Worm (Caenorhabditis elegans) whole organism, L3 larva: ENCODE measurements around the gene cal-7.
A peak's percentile ranks its signal among the peaks of the same experiment; 100 is the strongest.

Experiments used
- R02D3.7 ChIP-seq: fragments of 150-350 bp; optimal IDR thresholded peaks from 2 replicates; lab custom pipeline; 2014; ENCODE audit warnings: missing biosample characterization, missing genetic modification characterization
- ZK546.5 ChIP-seq: sonication (generic microtip); optimal IDR thresholded peaks from 2 replicates; lab custom pipeline; 2017; ENCODE audit warnings: missing biosample characterization, missing genetic modification characterization
- ama-1 ChIP-seq: fragments of 150-350 bp; optimal IDR thresholded peaks from 2 replicates; lab custom pipeline; 2018
- ceh-28 ChIP-seq: fragments of 150-350 bp; optimal IDR thresholded peaks from 2 replicates; lab custom pipeline; 2014; ENCODE audit warnings: missing biosample characterization, missing genetic modification reagents, missing genetic modification characterization
- ceh-9 ChIP-seq: sonication (generic microtip); optimal IDR thresholded peaks from 2 replicates; lab custom pipeline; 2018; ENCODE audit warnings: missing biosample characterization, missing genetic modification characterization
- daf-12 ChIP-seq: fragments of 150-350 bp; optimal IDR thresholded peaks from 2 replicates; lab custom pipeline; 2014; ENCODE audit warnings: missing biosample characterization, missing genetic modification reagents, missing genetic modification characterization
- egl-27 ChIP-seq: sonication (generic microtip); optimal IDR thresholded peaks from 4 replicates; lab custom pipeline; 2017; ENCODE audit warnings: missing biosample characterization, missing genetic modification reagents, missing genetic modification characterization
- egl-5 ChIP-seq: fragments of 150-350 bp; optimal IDR thresholded peaks from 2 replicates; lab custom pipeline; 2017; ENCODE audit warnings: missing biosample characterization, missing genetic modification reagents, missing genetic modification characterization, inconsistent platforms
- elt-1 ChIP-seq: fragments of 150-350 bp; optimal IDR thresholded peaks from 2 replicates; lab custom pipeline; 2014; ENCODE audit warnings: missing biosample characterization, missing genetic modification characterization
- elt-2 ChIP-seq: sonication (generic microtip); optimal IDR thresholded peaks from 2 replicates; lab custom pipeline; 2016; ENCODE audit warnings: missing genetic modification reagents, mild to moderate bottlenecking, missing genetic modification characterization, missing compliant biosample characterization
- elt-3 ChIP-seq, 3 experiments: fragments of 150-350 bp in 1 of 3; sonication (generic microtip) in 2 of 3; optimal IDR thresholded peaks; 2 replicates in 2 of 3; 4 replicates in 1 of 3; lab custom pipeline; 2014 to 2017; ENCODE audit warnings: missing biosample characterization in 3 of 3, missing genetic modification characterization in 3 of 3
- fkh-2 ChIP-seq: fragments of 150-350 bp; optimal IDR thresholded peaks from 2 replicates; lab custom pipeline; 2014; ENCODE audit warnings: missing biosample characterization, missing genetic modification reagents, missing genetic modification characterization
- fos-1 ChIP-seq: fragments of 150-350 bp; optimal IDR thresholded peaks from 2 replicates; lab custom pipeline; 2014; ENCODE audit warnings: missing biosample characterization, missing genetic modification characterization
- hmg-11 ChIP-seq: sonication (generic microtip); optimal IDR thresholded peaks from 2 replicates; lab custom pipeline; 2016; ENCODE audit warnings: missing genetic modification characterization, missing compliant biosample characterization
- lin-15B ChIP-seq: fragments of 150-350 bp; optimal IDR thresholded peaks from 2 replicates; lab custom pipeline; 2014; ENCODE audit warnings: missing biosample characterization, missing genetic modification characterization
- lin-39 ChIP-seq: fragments of 150-350 bp; optimal IDR thresholded peaks from 2 replicates; lab custom pipeline; 2018; ENCODE audit warnings: missing biosample characterization, missing genetic modification reagents, missing genetic modification characterization
- lsy-12 ChIP-seq: sonication (generic microtip); optimal IDR thresholded peaks from 2 replicates; lab custom pipeline; 2016; ENCODE audit warnings: mild to moderate bottlenecking, missing genetic modification characterization, missing compliant biosample characterization
- mml-1 ChIP-seq: fragments of 150-350 bp; sonication (generic microtip); optimal IDR thresholded peaks from 3 replicates; lab custom pipeline; 2014; ENCODE audit warnings: missing biosample characterization, missing genetic modification characterization
- nfya-1 ChIP-seq: sonication (generic microtip); optimal IDR thresholded peaks from 2 replicates; lab custom pipeline; 2017; ENCODE audit warnings: missing genetic modification characterization, mild to moderate bottlenecking, missing compliant biosample characterization, antibody characterized with exemption, moderate library complexity; ENCODE audit not compliant: insufficient read depth
- nhr-11 ChIP-seq: fragments of 150-350 bp; optimal IDR thresholded peaks from 2 replicates; lab custom pipeline; 2014; ENCODE audit warnings: missing biosample characterization, missing genetic modification characterization
- nhr-12 ChIP-seq: fragments of 150-350 bp; optimal IDR thresholded peaks from 2 replicates; lab custom pipeline; 2014; ENCODE audit warnings: missing biosample characterization, missing genetic modification characterization
- nhr-23 ChIP-seq: fragments of 150-350 bp; optimal IDR thresholded peaks from 2 replicates; lab custom pipeline; 2014; ENCODE audit warnings: missing biosample characterization, missing genetic modification reagents, missing genetic modification characterization
- nhr-237 ChIP-seq: fragments of 150-350 bp; optimal IDR thresholded peaks from 2 replicates; lab custom pipeline; 2014; ENCODE audit warnings: missing biosample characterization, missing genetic modification characterization
- nhr-25 ChIP-seq: sonication (generic microtip); optimal IDR thresholded peaks from 2 replicates; lab custom pipeline; 2017; ENCODE audit warnings: missing biosample characterization, missing genetic modification characterization
- nhr-28 ChIP-seq: fragments of 150-350 bp; optimal IDR thresholded peaks from 2 replicates; lab custom pipeline; 2014; ENCODE audit warnings: missing biosample characterization, missing genetic modification characterization
- nhr-76 ChIP-seq: fragments of 150-350 bp; sonication (generic microtip); optimal IDR thresholded peaks from 5 replicates; lab custom pipeline; 2014; ENCODE audit warnings: missing biosample characterization, missing genetic modification characterization
- nhr-77 ChIP-seq: fragments of 150-350 bp; optimal IDR thresholded peaks from 2 replicates; lab custom pipeline; 2014; ENCODE audit warnings: missing biosample characterization, missing genetic modification characterization
- pha-4 ChIP-seq: fragments of 150-350 bp; optimal IDR thresholded peaks from 2 replicates; lab custom pipeline; 2014; ENCODE audit warnings: missing biosample characterization, missing genetic modification reagents, missing genetic modification characterization
- pqm-1 ChIP-seq: fragments of 150-350 bp; optimal IDR thresholded peaks from 2 replicates; lab custom pipeline; 2017; ENCODE audit warnings: missing biosample characterization, missing genetic modification characterization, inconsistent platforms
- sea-2 ChIP-seq: fragments of 150-350 bp; sonication (generic microtip); optimal IDR thresholded peaks from 4 replicates; lab custom pipeline; 2014; ENCODE audit warnings: missing biosample characterization, missing genetic modification reagents, missing genetic modification characterization
- skn-1 ChIP-seq: fragments of 150-350 bp; optimal IDR thresholded peaks from 2 replicates; lab custom pipeline; 2014; ENCODE audit warnings: missing biosample characterization, missing genetic modification characterization
- snpc-4 ChIP-seq: fragments of 150-350 bp; optimal IDR thresholded peaks from 2 replicates; lab custom pipeline; 2014; ENCODE audit warnings: missing biosample characterization, missing genetic modification characterization
- tbx-2 ChIP-seq: sonication (generic microtip); optimal IDR thresholded peaks from 2 replicates; lab custom pipeline; 2016; ENCODE audit warnings: mild to moderate bottlenecking, missing genetic modification characterization, missing compliant biosample characterization
- unc-39 ChIP-seq: sonication (generic microtip); optimal IDR thresholded peaks from 4 replicates; lab custom pipeline; 2017; ENCODE audit warnings: missing biosample characterization, missing genetic modification characterization
- unc-62 ChIP-seq: fragments of 150-350 bp; sonication (generic microtip); optimal IDR thresholded peaks from 4 replicates; lab custom pipeline; 2014; ENCODE audit warnings: missing biosample characterization, missing genetic modification reagents, missing genetic modification characterization
- zag-1 ChIP-seq: fragments of 150-350 bp; optimal IDR thresholded peaks from 2 replicates; lab custom pipeline; 2014; ENCODE audit warnings: missing biosample characterization, missing genetic modification characterization
- ztf-11 ChIP-seq: fragments of 150-350 bp; optimal IDR thresholded peaks from 2 replicates; lab custom pipeline; 2014; ENCODE audit warnings: missing biosample characterization, missing genetic modification characterization
- ztf-4 ChIP-seq: fragments of 150-350 bp; optimal IDR thresholded peaks from 2 replicates; lab custom pipeline; 2014; ENCODE audit warnings: missing biosample characterization, missing genetic modification characterization

Gene cal-7

DNA sequence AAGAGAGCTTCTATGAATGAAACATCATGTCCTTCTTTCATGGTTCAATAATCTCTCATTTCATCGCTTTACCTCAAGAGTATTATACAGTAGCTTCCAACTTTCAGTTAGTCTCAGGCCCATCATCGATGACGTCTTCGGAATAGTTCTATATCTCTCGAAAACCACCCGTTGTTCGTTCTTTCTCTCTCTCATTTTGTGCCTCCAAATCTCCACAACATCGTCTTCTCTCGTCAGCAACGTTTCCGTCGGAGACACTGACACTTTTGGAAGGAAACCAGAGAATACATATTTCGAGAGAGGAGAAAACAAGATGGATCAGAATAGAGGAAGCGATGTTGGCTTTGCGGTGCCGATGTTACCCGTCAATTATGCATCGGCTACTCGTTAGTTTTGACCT, 2.1 kb upstream of the cal-7 start:
- TF ChIP-seq snpc-4 (tag; lab: Kevin White, UChicago) (peak; percentile 3), nfya-1 (tag; lab: Kevin White, UChicago) (peak; percentile 33), ceh-9 (no peak), nhr-23 (tag; lab: Kevin White, UChicago) (no peak), elt-2 (tag; lab: Kevin White, UChicago) (no peak), nhr-25 (tag; lab: Kevin White, UChicago) (peak; percentile 5), lsy-12 (tag; lab: Kevin White, UChicago) (no peak), skn-1 (tag; lab: Kevin White, UChicago) (no peak), nhr-237 (tag; lab: Kevin White, UChicago) (no peak), unc-62 (peak; percentile 8), egl-27 (tag; lab: Kevin White, UChicago) (no peak), ZK546.5 (tag; lab: Kevin White, UChicago) (no peak), lin-39 (tag; lab: Kevin White, UChicago) (peak; percentile 64), ama-1 (lab: Kevin White, UChicago) (peak; percentile 78), tbx-2 (tag; lab: Kevin White, UChicago) (no peak), nhr-12 (tag; lab: Kevin White, UChicago) (no peak), lin-15B (tag; lab: Kevin White, UChicago) (no peak), fkh-2 (tag; lab: Kevin White, UChicago) (no peak)

DNA sequence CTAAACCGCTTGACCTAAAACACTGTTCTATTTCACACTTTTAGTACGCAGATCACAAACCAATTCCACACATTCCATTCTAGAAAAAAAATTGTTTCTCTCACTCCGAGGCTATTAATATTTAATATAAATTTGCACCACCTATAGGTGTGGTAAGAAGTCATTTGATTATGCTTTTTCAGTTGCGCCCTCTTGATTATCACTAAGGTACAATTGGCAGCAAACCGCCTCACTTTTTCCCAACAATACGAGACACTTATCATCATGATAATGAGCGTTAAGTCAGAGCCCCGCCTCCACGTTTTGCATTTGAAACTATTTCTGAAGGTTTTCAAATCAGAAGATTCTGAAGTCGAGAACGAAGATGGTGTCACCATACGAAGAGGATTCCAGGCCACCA, 3.4 kb downstream of the cal-7 start, which contains the start of gene aqp-4:
TSS of gene aqp-4 (plus strand) at position 270 of the 400 bp plus-strand sequence.
- TF ChIP-seq elt-2 (tag; lab: Kevin White, UChicago), result peak; percentile 66
- TF ChIP-seq skn-1 (tag; lab: Kevin White, UChicago), result no peak
- no peak for TF ChIP-seq egl-5 (tag; lab: Kevin White, UChicago)
- no peak for TF ChIP-seq daf-12
- no peak for TF ChIP-seq mml-1 (tag; lab: Kevin White, UChicago)
- TF ChIP-seq, all 47 proteins: peak for 1

DNA sequence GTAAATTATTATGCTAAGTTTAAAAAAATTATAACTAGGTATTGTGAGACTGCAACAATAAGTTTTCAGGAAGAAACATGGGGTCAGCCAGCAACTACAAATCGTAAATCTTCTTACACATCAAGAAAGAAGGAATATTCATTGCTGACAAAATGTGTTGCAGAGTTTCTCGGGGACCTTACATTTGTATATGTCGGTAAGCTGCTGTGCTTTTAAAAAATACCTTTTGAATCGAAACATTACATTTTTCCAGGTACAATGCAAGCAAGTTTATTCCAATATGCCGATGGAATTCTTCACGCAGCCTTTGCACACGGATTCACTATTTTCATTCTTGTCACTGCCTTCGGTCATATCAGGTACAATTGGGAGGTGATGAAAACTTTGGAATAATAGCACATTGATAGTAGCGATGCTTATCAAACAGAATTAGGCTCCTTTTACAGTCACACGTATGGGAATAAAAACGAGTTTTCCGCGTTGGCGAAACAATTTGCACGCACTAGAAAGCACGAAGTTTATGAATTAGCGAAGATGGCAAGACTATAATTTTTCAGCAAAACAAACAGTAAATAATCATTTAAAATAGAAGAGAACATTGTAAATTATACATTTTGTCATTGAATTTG, 4.3 kb downstream of the cal-7 start:
- TF ChIP-seq tbx-2 (tag; lab: Kevin White, UChicago) (no peak), elt-2 (tag; lab: Kevin White, UChicago) (peak; percentile 70), skn-1 (tag; lab: Kevin White, UChicago) (no peak), pqm-1 (tag; lab: Kevin White, UChicago) (peak; percentile 47)

DNA sequence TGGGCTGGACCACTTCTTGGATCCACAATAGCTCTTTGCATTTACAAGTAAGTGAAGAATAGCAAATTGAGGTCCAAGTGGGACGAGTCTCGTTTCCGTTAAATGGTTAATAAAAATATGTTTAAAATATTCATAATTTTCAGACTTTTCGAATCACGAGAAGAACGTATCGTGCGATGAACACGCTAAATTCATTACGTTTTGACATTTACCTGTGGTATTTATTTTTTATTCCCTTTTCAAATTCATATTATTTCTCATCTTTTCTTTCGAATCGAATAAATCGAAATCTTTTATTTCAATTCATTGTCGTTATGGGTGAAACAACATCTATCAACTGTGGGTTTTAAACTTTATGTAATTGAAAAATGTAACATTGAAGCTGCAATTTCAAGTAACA, 5.5 kb downstream of the cal-7 start, which contains the start of gene marc-1:
TSS of gene marc-1 (plus strand) at position 301 of the 400 bp plus-strand sequence.
- no peak for TF ChIP-seq ztf-4 (tag; lab: Kevin White, UChicago)
- TF ChIP-seq snpc-4 (tag; lab: Kevin White, UChicago), result no peak
- TF ChIP-seq nhr-11 (tag; lab: Kevin White, UChicago), result no peak
- TF ChIP-seq zag-1 (tag; lab: Kevin White, UChicago), result no peak
- TF ChIP-seq lin-15B (tag; lab: Kevin White, UChicago), result no peak
- no peak for TF ChIP-seq pqm-1 (tag; lab: Kevin White, UChicago)
- TF ChIP-seq ZK546.5 (tag; lab: Kevin White, UChicago), result no peak
- no peak for TF ChIP-seq lsy-12 (tag; lab: Kevin White, UChicago)

DNA sequence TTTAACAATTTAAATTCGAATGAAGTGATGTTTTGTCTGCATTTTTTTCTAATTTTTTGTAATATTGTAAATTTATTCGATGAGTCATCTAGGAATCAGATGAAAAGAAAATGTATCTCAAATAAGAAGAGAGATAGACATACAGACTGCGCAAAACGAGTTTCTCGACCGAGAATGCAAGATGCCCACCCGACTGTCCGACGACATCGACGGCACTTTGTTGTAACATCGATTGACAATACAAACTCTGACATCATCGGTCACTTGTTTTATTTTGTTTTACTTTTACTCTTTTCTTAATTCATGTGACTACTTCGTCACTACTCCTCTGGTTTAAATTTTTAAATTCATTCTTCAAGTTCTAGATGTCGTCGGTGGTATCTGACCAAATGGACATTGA, 7.0 kb downstream of the cal-7 start, which contains the start of gene sta-2:
TSS of gene sta-2 (plus strand) at position 349 of the 400 bp plus-strand sequence.
- TF ChIP-seq skn-1 (tag; lab: Kevin White, UChicago), result no peak
- TF ChIP-seq ceh-28 (tag; lab: Kevin White, UChicago), result peak; percentile 57
- TF ChIP-seq egl-27 (tag; lab: Kevin White, UChicago), result peak; percentile 8
- TF ChIP-seq pqm-1 (tag; lab: Kevin White, UChicago), result no peak
- TF ChIP-seq sea-2 (GFP tag; lab: Kevin White, UChicago), result no peak
- TF ChIP-seq nhr-76 (tag; lab: Kevin White, UChicago), result no peak
- no peak for TF ChIP-seq nhr-77
- peak; percentile 65 for TF ChIP-seq nhr-23 (tag; lab: Kevin White, UChicago)
- TF ChIP-seq ztf-4 (tag; lab: Kevin White, UChicago), result no peak
- peak; percentile 85 for TF ChIP-seq nhr-25 (tag; lab: Kevin White, UChicago)

DNA sequence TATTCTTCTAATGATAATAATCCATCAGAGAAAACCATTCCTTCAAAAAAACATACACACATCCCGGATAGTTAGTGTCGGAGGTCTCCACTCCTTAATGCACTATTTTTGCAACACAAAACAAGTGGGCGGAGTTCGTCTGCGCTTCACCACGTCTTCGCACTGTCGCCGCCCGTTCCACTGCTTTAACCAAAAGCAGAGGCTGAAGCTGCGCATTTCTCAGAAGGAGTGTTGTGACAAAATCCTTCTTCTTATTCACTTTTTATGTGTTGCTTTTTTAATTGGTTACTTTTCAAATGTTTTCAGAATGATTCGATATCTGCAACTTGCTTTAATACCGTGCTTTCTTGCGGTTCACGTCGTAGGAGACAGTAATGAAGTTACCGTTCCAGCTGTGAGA, 11.0 kb downstream of the cal-7 start, which contains the start of gene F58E6.13:
TSS of gene F58E6.13 (plus strand) at position 301 of the 400 bp plus-strand sequence.
- TF ChIP-seq daf-12, result no peak
- no peak for TF ChIP-seq ztf-11 (tag; lab: Kevin White, UChicago)
- TF ChIP-seq skn-1 (tag; lab: Kevin White, UChicago), result no peak
- TF ChIP-seq elt-3 (tag; optimal IDR thresholded peaks at IDR 0.05; lab: Kevin White, UChicago), result no peak
- no peak for TF ChIP-seq unc-39
- no peak for TF ChIP-seq nfya-1 (tag; lab: Kevin White, UChicago)
- no peak for TF ChIP-seq R02D3.7
- no peak for TF ChIP-seq egl-5 (tag; lab: Kevin White, UChicago)
- no peak for TF ChIP-seq elt-1 (tag; lab: Kevin White, UChicago)
- no peak for TF ChIP-seq hmg-11 (tag; lab: Kevin White, UChicago)
- TF ChIP-seq nhr-28 (tag; lab: Kevin White, UChicago), result no peak
- TF ChIP-seq pha-4 (tag; lab: Kevin White, UChicago), result no peak
- TF ChIP-seq fos-1, result no peak
